Fruit fly (Drosophila melanogaster) whole organism, embryonic: Measurements from ENCODE around the gene ftz.
A peak's percentile ranks its signal among the peaks of the same experiment; 100 is the strongest.

Experiments used
- Bdp1 ChIP-seq: fragments of 200-800 bp; sonication (Bioruptor generic); optimal IDR thresholded peaks from 3 replicates; lab custom pipeline; 2016; ENCODE audit warnings: missing biosample characterization, missing genetic modification characterization
- CG11504 ChIP-seq: fragments of 200-800 bp; sonication (Bioruptor generic); optimal IDR thresholded peaks from 3 replicates; lab custom pipeline; 2019; ENCODE audit warnings: missing biosample characterization, mild to moderate bottlenecking, missing genetic modification characterization, moderate library complexity
- CG12769 ChIP-seq: fragments of 200-800 bp; sonication (Bioruptor generic); optimal IDR thresholded peaks from 2 replicates; lab custom pipeline; 2019; ENCODE audit warnings: missing biosample characterization, mild to moderate bottlenecking, missing genetic modification characterization, moderate library complexity
- CG12942 ChIP-seq: fragments of 200-800 bp; sonication (Bioruptor generic); optimal IDR thresholded peaks from 3 replicates; lab custom pipeline; 2016; ENCODE audit warnings: missing biosample characterization, missing genetic modification characterization
- CG15269 ChIP-seq: fragments of 200-800 bp; sonication (Bioruptor generic); optimal IDR thresholded peaks from 2 replicates; lab custom pipeline; 2018; ENCODE audit warnings: missing biosample characterization, mild to moderate bottlenecking, missing genetic modification characterization, moderate library complexity
- CG15479 ChIP-seq: fragments of 200-800 bp; sonication (Bioruptor generic); optimal IDR thresholded peaks from 3 replicates; lab custom pipeline; 2019; ENCODE audit warnings: missing biosample characterization, mild to moderate bottlenecking, missing genetic modification characterization, moderate library complexity
- CG1603 ChIP-seq: fragments of 200-800 bp; sonication (Bioruptor generic); optimal IDR thresholded peaks from 2 replicates; lab custom pipeline; 2019; ENCODE audit warnings: missing biosample characterization, mild to moderate bottlenecking, missing genetic modification characterization, moderate library complexity
- CG1647 ChIP-seq: fragments of 200-800 bp; sonication (Bioruptor generic); optimal IDR thresholded peaks from 3 replicates; lab custom pipeline; 2016; ENCODE audit warnings: missing biosample characterization, missing genetic modification characterization
- CG18476 ChIP-seq: fragments of 200-800 bp; sonication (Bioruptor generic); optimal IDR thresholded peaks from 2 replicates; lab custom pipeline; 2016; ENCODE audit warnings: missing biosample characterization, mild to moderate bottlenecking, missing genetic modification characterization
- CG2116 ChIP-seq: fragments of 200-800 bp; sonication (Bioruptor generic); optimal IDR thresholded peaks from 3 replicates; lab custom pipeline; 2018; ENCODE audit warnings: missing biosample characterization, mild to moderate bottlenecking, missing genetic modification characterization
- CG2875 ChIP-seq: fragments of 200-800 bp; sonication (Bioruptor generic); optimal IDR thresholded peaks from 2 replicates; lab custom pipeline; 2017; ENCODE audit warnings: missing biosample characterization, mild to moderate bottlenecking, missing genetic modification characterization, missing genetic modification reagents
- CG30431 ChIP-seq: fragments of 200-800 bp; sonication (Bioruptor generic); optimal IDR thresholded peaks from 2 replicates; lab custom pipeline; 2017; ENCODE audit warnings: missing biosample characterization, missing genetic modification characterization
- CG31365 ChIP-seq: fragments of 200-800 bp; sonication (Bioruptor generic); optimal IDR thresholded peaks from 2 replicates; lab custom pipeline; 2018; ENCODE audit warnings: missing biosample characterization, mild to moderate bottlenecking, missing genetic modification characterization
- CG32532 ChIP-seq: fragments of 200-800 bp; sonication (Bioruptor generic); IDR thresholded peaks from 2 replicates; pipeline ENCODE4 v1.3.6; 2022; ENCODE audit warnings: missing biosample characterization, missing genetic modification characterization
- CG34376 ChIP-seq: fragments of 200-800 bp; sonication (Bioruptor generic); optimal IDR thresholded peaks from 2 replicates; lab custom pipeline; 2018; ENCODE audit warnings: missing biosample characterization, mild to moderate bottlenecking, missing genetic modification characterization
- CG4820 ChIP-seq: fragments of 200-800 bp; sonication (Bioruptor generic); optimal IDR thresholded peaks from 3 replicates; lab custom pipeline; 2016; ENCODE audit warnings: missing biosample characterization, missing genetic modification characterization
- CG7786 ChIP-seq: fragments of 200-800 bp; sonication (Bioruptor generic); optimal IDR thresholded peaks from 2 replicates; lab custom pipeline; 2016; ENCODE audit warnings: missing biosample characterization, missing genetic modification characterization
- CG7987 ChIP-seq: fragments of 200-800 bp; sonication (Bioruptor generic); optimal IDR thresholded peaks from 2 replicates; lab custom pipeline; 2018; ENCODE audit warnings: missing biosample characterization, mild to moderate bottlenecking, missing genetic modification characterization, moderate library complexity
- CG8359 ChIP-seq: fragments of 200-800 bp; sonication (Bioruptor generic); optimal IDR thresholded peaks from 2 replicates; lab custom pipeline; 2017; ENCODE audit warnings: missing biosample characterization, mild to moderate bottlenecking, missing genetic modification characterization, borderline replicate concordance
- CG8478 ChIP-seq: fragments of >200 bp; optimal IDR thresholded peaks from 2 replicates; lab custom pipeline; 2018
- Dbx ChIP-seq: fragments of 200-800 bp; sonication (Bioruptor generic); IDR thresholded peaks from 3 replicates; pipeline ENCODE4 v1.3.6; 2022; ENCODE audit warnings: missing biosample characterization, missing genetic modification characterization
- Dfd ChIP-seq, 2 experiments: fragments of >200 bp; optimal IDR thresholded peaks; 2 replicates each; lab custom pipeline; 2017; ENCODE audit warnings: missing biosample characterization in 2 of 2, missing genetic modification characterization in 2 of 2
- GATAe ChIP-seq: fragments of 200-800 bp; sonication (Bioruptor generic); conservative IDR thresholded peaks from 2 replicates; pipeline ENCODE4 v1.3.6; 2022; ENCODE audit warnings: missing biosample characterization, missing genetic modification characterization
- HLH54F ChIP-seq: fragments of 200-800 bp; sonication (Bioruptor generic); optimal IDR thresholded peaks from 3 replicates; lab custom pipeline; 2016; ENCODE audit warnings: missing biosample characterization, missing genetic modification characterization
- Opbp ChIP-seq: fragments of 200-800 bp; sonication (Bioruptor generic); IDR thresholded peaks from 3 replicates; pipeline ENCODE4 v1.3.6; 2022; ENCODE audit warnings: missing biosample characterization, missing genetic modification characterization; ENCODE audit not compliant: partially characterized antibody
- Poxn ChIP-seq: fragments of 200-800 bp; sonication (Bioruptor generic); IDR thresholded peaks from 2 replicates; pipeline ENCODE4 v1.3.6; 2022; ENCODE audit warnings: missing biosample characterization, missing genetic modification characterization
- Rfx ChIP-seq: fragments of 200-800 bp; sonication (Bioruptor generic); IDR thresholded peaks from 2 replicates; pipeline ENCODE4 v1.3.6; 2022; ENCODE audit warnings: missing biosample characterization, missing genetic modification characterization
- Sox100B ChIP-seq: fragments of 200-800 bp; sonication (Bioruptor generic); optimal IDR thresholded peaks from 3 replicates; lab custom pipeline; 2018; ENCODE audit warnings: missing biosample characterization, mild to moderate bottlenecking, missing genetic modification characterization
- Sry-δ ChIP-seq: fragments of 200-800 bp; sonication (Bioruptor generic); optimal IDR thresholded peaks from 2 replicates; lab custom pipeline; 2016; ENCODE audit warnings: missing biosample characterization, missing genetic modification characterization
- Usf ChIP-seq: fragments of 200-800 bp; sonication (Bioruptor generic); optimal IDR thresholded peaks from 2 replicates; lab custom pipeline; 2017; ENCODE audit warnings: missing genotype, missing biosample characterization, missing genetic modification characterization
- amos ChIP-seq: fragments of 200-800 bp; sonication (Bioruptor generic); IDR thresholded peaks from 2 replicates; pipeline ENCODE4 v1.3.6; 2022; ENCODE audit warnings: missing biosample characterization, missing genetic modification characterization; ENCODE audit not compliant: partially characterized antibody
- ato ChIP-seq: fragments of 200-800 bp; sonication (Bioruptor generic); IDR thresholded peaks from 2 replicates; pipeline ENCODE4 v1.3.6; 2022; ENCODE audit warnings: missing biosample characterization, missing genetic modification characterization; ENCODE audit not compliant: partially characterized antibody
- bab2 ChIP-seq: fragments of 200-800 bp; sonication (Bioruptor generic); optimal IDR thresholded peaks from 2 replicates; lab custom pipeline; 2016; ENCODE audit warnings: missing biosample characterization, missing genetic modification characterization
- cwo ChIP-seq: fragments of 200-800 bp; sonication (Bioruptor generic); optimal IDR thresholded peaks from 3 replicates; lab custom pipeline; 2017; ENCODE audit warnings: missing biosample characterization, missing genetic modification characterization, mild to moderate bottlenecking, moderate library complexity, missing genetic modification reagents
- eve ChIP-seq, 2 experiments: fragments of >200 bp; optimal IDR thresholded peaks; 2 replicates each; lab custom pipeline; 2017; ENCODE audit warnings: missing biosample characterization in 2 of 2, missing genetic modification characterization in 2 of 2
- fd64A ChIP-seq: fragments of 200-800 bp; sonication (Bioruptor generic); optimal IDR thresholded peaks from 3 replicates; lab custom pipeline; 2018; ENCODE audit warnings: missing biosample characterization, mild to moderate bottlenecking, missing genetic modification characterization
- gcm2 ChIP-seq: fragments of 200-800 bp; sonication (Bioruptor generic); optimal IDR thresholded peaks from 2 replicates; lab custom pipeline; 2016; ENCODE audit warnings: missing biosample characterization, missing genetic modification characterization
- gem ChIP-seq: fragments of 200-800 bp; sonication (Bioruptor generic); optimal IDR thresholded peaks from 2 replicates; lab custom pipeline; 2019; ENCODE audit warnings: missing biosample characterization, mild to moderate bottlenecking, missing genetic modification characterization, moderate library complexity
- jigr1 ChIP-seq: fragments of 200-800 bp; sonication (Bioruptor generic); IDR thresholded peaks from 3 replicates; pipeline ENCODE4 v1.3.6; 2022; ENCODE audit warnings: missing biosample characterization, missing genetic modification characterization
- luna ChIP-seq: fragments of 200-800 bp; sonication (Bioruptor generic); optimal IDR thresholded peaks from 2 replicates; lab custom pipeline; 2016; ENCODE audit warnings: missing biosample characterization, missing genetic modification characterization
- oc ChIP-seq: fragments of 200-800 bp; sonication (Bioruptor generic); optimal IDR thresholded peaks from 2 replicates; lab custom pipeline; 2018; ENCODE audit warnings: missing biosample characterization, mild to moderate bottlenecking, missing genetic modification characterization, moderate library complexity
- scrt ChIP-seq: fragments of 200-800 bp; sonication (Bioruptor generic); optimal IDR thresholded peaks from 2 replicates; lab custom pipeline; 2018; ENCODE audit warnings: missing biosample characterization, mild to moderate bottlenecking, missing genetic modification characterization, moderate library complexity
- slou ChIP-seq: fragments of 200-800 bp; sonication (Bioruptor generic); optimal IDR thresholded peaks from 3 replicates; lab custom pipeline; 2016; ENCODE audit warnings: missing biosample characterization, missing genetic modification characterization
- trem ChIP-seq: fragments of 200-800 bp; optimal IDR thresholded peaks from 3 replicates; lab custom pipeline; 2019; ENCODE audit warnings: missing biosample characterization, mild to moderate bottlenecking, missing genetic modification characterization, moderate library complexity
- zen2 ChIP-seq: fragments of 200-800 bp; sonication (Bioruptor generic); IDR thresholded peaks from 3 replicates; pipeline ENCODE4 v1.3.6; 2022; ENCODE audit warnings: missing biosample characterization, missing genetic modification characterization; ENCODE audit not compliant: partially characterized antibody

Gene ftz

dm6 chr3R:6817977-6818903 is 45.9 kb upstream of the ftz start (continued):
- TF ChIP-seq CG4820 (GFP tag; lab: Kevin White, UChicago), result peak; percentile 44
- no peak for TF ChIP-seq amos (GFP tag; lab: Robert Waterston, UW)
- TF ChIP-seq CG34376, result no peak
- TF ChIP-seq CG1603 (tag; lab: Kevin White, UChicago), result peak; percentile 62
- peak; percentile 18; the same call in 1 of the 2 replicates for TF ChIP-seq CG32532 (GFP tag; lab: Robert Waterston, UW)

dm6 chr3R:6818904-6819595 is 45.1 kb upstream of the ftz start:
- TF ChIP-seq gem (tag; lab: Kevin White, UChicago) (peak; percentile 57), CG15269 (tag; lab: Kevin White, UChicago) (no peak), zen2 (GFP tag; lab: Robert Waterston, UW) (no peak), Sox100B (no peak), CG31365 (peak; percentile 99), Bdp1 (peak; percentile 100), jigr1 (GFP tag; lab: Robert Waterston, UW) (no peak), ato (peak; percentile 38; the same call in 1 of the 2 replicates), CG1647 (GFP tag; lab: Kevin White, UChicago) (no peak), CG8359 (GFP tag; lab: Kevin White, UChicago) (no peak), cwo (GFP tag; lab: Kevin White, UChicago) (no peak), HLH54F (no peak), fd64A (GFP tag; lab: Kevin White, UChicago) (no peak), trem (peak; percentile 12), oc (tag; lab: Kevin White, UChicago) (peak; percentile 67), Dbx (GFP tag; lab: Robert Waterston, UW) (no peak), eve (GFP tag; optimal IDR thresholded peaks at IDR 0.05; lab: Kevin White, UChicago) (peak in 1 of 2 experiments; percentile 79), Poxn (GFP tag; lab: Robert Waterston, UW) (no peak), luna (GFP tag; lab: Kevin White, UChicago) (no peak), CG15479 (GFP tag; lab: Kevin White, UChicago) (peak; percentile 83), Usf (GFP tag; lab: Kevin White, UChicago) (no peak), Dfd (GFP tag; optimal IDR thresholded peaks at IDR 0.05; lab: Kevin White, UChicago) (peak in 1 of 2 experiments; percentile 50), GATAe (no peak), CG12769 (tag; lab: Kevin White, UChicago) (peak; percentile 25), gcm2 (GFP tag; lab: Kevin White, UChicago) (no peak), CG32532 (GFP tag; lab: Robert Waterston, UW) (no peak), Sry-δ (GFP tag; lab: Kevin White, UChicago) (no peak), CG18476 (GFP tag; lab: Kevin White, UChicago) (no peak), CG11504 (tag; lab: Kevin White, UChicago) (peak; percentile 17), CG2116 (no peak), slou (no peak), CG7987 (GFP tag; lab: Kevin White, UChicago) (no peak), CG30431 (no peak), CG12942 (GFP tag; lab: Kevin White, UChicago) (no peak), scrt (GFP tag; lab: Kevin White, UChicago) (no peak), bab2 (GFP tag; lab: Kevin White, UChicago) (no peak), Rfx (no peak; the same call in 1 of the 2 replicates), CG2875 (GFP tag; lab: Kevin White, UChicago) (no peak), CG7786 (GFP tag; lab: Kevin White, UChicago) (no peak), CG8478 (lab: Kevin White, UChicago) (no peak), Opbp (GFP tag; lab: Robert Waterston, UW) (peak; percentile 48; the same call in 2 of the 3 replicates)
